Fruit fly (Drosophila melanogaster): ENCODE results near the gene comm2.

Gene comm2

dm6 chr3L:15728195-15728594 is 28.5 kb upstream of the comm2 start, which contains the start of gene comm (continued):
- TF ChIP-seq Vsx1 (GFP tag; optimal IDR thresholded peaks at IDR 0.05): peak; percentile 42
- no peak for TF ChIP-seq schlank (tag; optimal IDR thresholded peaks at IDR 0.05)
- TF ChIP-seq toy (GFP tag; IDR thresholded peaks at IDR 0.05): no peak
- no peak for TF ChIP-seq tgo (GFP tag; IDR thresholded peaks at IDR 0.05)
- TF ChIP-seq TFAM (GFP tag; optimal IDR thresholded peaks at IDR 0.05): no peak
- no peak for TF ChIP-seq esg (GFP tag; conservative IDR thresholded peaks at IDR 0.05)
- TF ChIP-seq C15 (GFP tag; IDR thresholded peaks at IDR 0.05): 0 out of 3 replicates have a peak, but pooled peaks have one; percentile 16
- no peak for TF ChIP-seq eve (GFP tag; optimal IDR thresholded peaks at IDR 0.05)
- peak; percentile 65 for TF ChIP-seq gcm (GFP tag; optimal IDR thresholded peaks at IDR 0.05)
- TF ChIP-seq jumu (GFP tag; optimal IDR thresholded peaks at IDR 0.05): no peak
- no peak for TF ChIP-seq gfzf (GFP tag; optimal IDR thresholded peaks at IDR 0.05)
- TF ChIP-seq CG13123 (GFP tag; optimal IDR thresholded peaks at IDR 0.05): no peak
- TF ChIP-seq CG1832 (GFP tag; optimal IDR thresholded peaks at IDR 0.05): no peak
- peak in 1 of 2 experiments; percentile 8 for TF ChIP-seq bsh (GFP tag; optimal IDR thresholded peaks at IDR 0.05)
- TF ChIP-seq CG11456 (GFP tag; IDR thresholded peaks at IDR 0.05): peak; percentile 71; the same call in 2 of the 3 replicates
- peak; percentile 55 for TF ChIP-seq zf30C (GFP tag; optimal IDR thresholded peaks at IDR 0.05)
- peak; percentile 83 for TF ChIP-seq Opbp (GFP tag; IDR thresholded peaks at IDR 0.05; ENCODE audit: partially characterized antibody)
- no peak for TF ChIP-seq Neu2 (GFP tag; optimal IDR thresholded peaks at IDR 0.05; ENCODE audit: borderline replicate concordance)
- no peak for TF ChIP-seq D (optimal IDR thresholded peaks at IDR 0.05)
- no peak for TF ChIP-seq D (GFP tag; optimal IDR thresholded peaks at IDR 0.05)
- no peak for TF ChIP-seq Lpt (GFP tag; optimal IDR thresholded peaks at IDR 0.05)
- TF ChIP-seq amos (GFP tag; IDR thresholded peaks at IDR 0.05; ENCODE audit: partially characterized antibody): peak; percentile 73; the same call in 1 of the 2 replicates
- TF ChIP-seq bowl (GFP tag; IDR thresholded peaks at IDR 0.05): peak; percentile 19; the same call in 1 of the 2 replicates
- TF ChIP-seq dmrt99B (tag; optimal IDR thresholded peaks at IDR 0.05): peak; percentile 15
- peak; percentile 78 for TF ChIP-seq bbx (GFP tag; IDR thresholded peaks at IDR 0.05; ENCODE audit: partially characterized antibody)
- TF ChIP-seq zen2 (GFP tag; IDR thresholded peaks at IDR 0.05; ENCODE audit: partially characterized antibody): peak; percentile 73; the same call in 2 of the 3 replicates
- peak; percentile 61 for TF ChIP-seq gsb-n (tag; optimal IDR thresholded peaks at IDR 0.05)
- TF ChIP-seq Rx (GFP tag; IDR thresholded peaks at IDR 0.05): no peak
- TF ChIP-seq en (GFP tag; optimal IDR thresholded peaks at IDR 0.05): no peak
- peak; percentile 27 for TF ChIP-seq CG17359 (tag; optimal IDR thresholded peaks at IDR 0.05)
- TF ChIP-seq CG32772 (GFP tag; IDR thresholded peaks at IDR 0.05): no peak
- TF ChIP-seq corto (GFP tag; optimal IDR thresholded peaks at IDR 0.05): no peak
- TF ChIP-seq CG13775 (GFP tag; optimal IDR thresholded peaks at IDR 0.05): no peak
- TF ChIP-seq CG8388 (GFP tag; optimal IDR thresholded peaks at IDR 0.05): no peak
- no peak for TF ChIP-seq zen (tag; optimal IDR thresholded peaks at IDR 0.05)
- 0 out of 2 replicates have a peak, but pooled peaks have one; percentile 30 for TF ChIP-seq slbo (GFP tag; IDR thresholded peaks at IDR 0.05)
- peak; percentile 91 for TF ChIP-seq CG17829 (tag; optimal IDR thresholded peaks at IDR 0.05)
- TF ChIP-seq Dfd (GFP tag; optimal IDR thresholded peaks at IDR 0.05): no peak
- no peak for TF ChIP-seq Hsf (GFP tag; optimal IDR thresholded peaks at IDR 0.05)
- TF ChIP-seq jing (GFP tag; optimal IDR thresholded peaks at IDR 0.05): no peak
- TF ChIP-seq BEAF-32 (GFP tag; optimal IDR thresholded peaks at IDR 0.05): no peak
- no peak for TF ChIP-seq CG10321 (GFP tag; IDR thresholded peaks at IDR 0.05)
- peak; percentile 60 to 70 for TF ChIP-seq Trl (optimal IDR thresholded peaks at IDR 0.05)
- peak; percentile 38 for TF ChIP-seq Trl (GFP tag; optimal IDR thresholded peaks at IDR 0.05)
- no peak for TF ChIP-seq lmd (GFP tag; IDR thresholded peaks at IDR 0.05)
- peak; percentile 34 for TF ChIP-seq CG8924 (tag; optimal IDR thresholded peaks at IDR 0.05)
- TF ChIP-seq mam (GFP tag; optimal IDR thresholded peaks at IDR 0.05): no peak
- TF ChIP-seq CG9797 (GFP tag; optimal IDR thresholded peaks at IDR 0.05): no peak
- TF ChIP-seq CG8089 (GFP tag; optimal IDR thresholded peaks at IDR 0.05): peak; percentile 26
- TF ChIP-seq Dbx (GFP tag; IDR thresholded peaks at IDR 0.05): peak; percentile 31; the same call in 1 of the 3 replicates
- TF ChIP-seq CG14050 (GFP tag; IDR thresholded peaks at IDR 0.05): no peak; the same call in 2 of the 3 replicates
